Worm (Caenorhabditis elegans) whole organism, L2 larva: ENCODE measurements around the gene set-6.

Experiments
- C34F6.9 ChIP-seq: fragments of 150-350 bp; optimal IDR thresholded peaks from 2 replicates; lab custom pipeline; 2014; ENCODE audit warnings: missing biosample characterization, missing genetic modification characterization
- F13H6.1 ChIP-seq: sonication (generic microtip); optimal IDR thresholded peaks from 2 replicates; lab custom pipeline; 2016; ENCODE audit warnings: missing genetic modification characterization, missing compliant biosample characterization
- R02D3.7 ChIP-seq: fragments of 150-350 bp; optimal IDR thresholded peaks from 2 replicates; lab custom pipeline; 2014; ENCODE audit warnings: missing biosample characterization, missing genetic modification characterization
- Y55F3AM.14 ChIP-seq: fragments of 200-800 bp; sonication (Bioruptor generic); optimal IDR thresholded peaks from 2 replicates; lab custom pipeline; 2018; ENCODE audit warnings: mild to moderate bottlenecking, missing genetic modification characterization, missing compliant biosample characterization
- alr-1 ChIP-seq: fragments of 150-350 bp; optimal IDR thresholded peaks from 2 replicates; lab custom pipeline; 2014; ENCODE audit warnings: missing biosample characterization, missing genetic modification characterization
- aly-2 ChIP-seq: fragments of 150-350 bp; optimal IDR thresholded peaks from 2 replicates; lab custom pipeline; 2014; ENCODE audit warnings: missing biosample characterization, missing genetic modification characterization
- ceh-16 ChIP-seq: fragments of 150-350 bp; optimal IDR thresholded peaks from 2 replicates; lab custom pipeline; 2014; ENCODE audit warnings: missing biosample characterization, missing genetic modification characterization
- ceh-82 ChIP-seq: fragments of 150-350 bp; optimal IDR thresholded peaks from 2 replicates; lab custom pipeline; 2014; ENCODE audit warnings: missing biosample characterization, missing genetic modification characterization
- crh-2 ChIP-seq: sonication (generic microtip); optimal IDR thresholded peaks from 2 replicates; lab custom pipeline; 2017; ENCODE audit warnings: missing biosample characterization, missing genetic modification characterization
- dmd-4 ChIP-seq: sonication (generic microtip); optimal IDR thresholded peaks from 2 replicates; lab custom pipeline; 2017; ENCODE audit warnings: missing biosample characterization, missing genetic modification characterization
- egl-27 ChIP-seq: sonication (generic microtip); optimal IDR thresholded peaks from 3 replicates; lab custom pipeline; 2017; ENCODE audit warnings: missing biosample characterization, missing genetic modification reagents, missing genetic modification characterization
- elt-3 ChIP-seq: sonication (generic microtip); optimal IDR thresholded peaks from 2 replicates; lab custom pipeline; 2017; ENCODE audit warnings: missing biosample characterization, missing genetic modification characterization
- fos-1 ChIP-seq: fragments of 150-350 bp; optimal IDR thresholded peaks from 2 replicates; lab custom pipeline; 2014; ENCODE audit warnings: missing biosample characterization, missing genetic modification characterization
- gmeb-1 ChIP-seq: fragments of 150-350 bp; optimal IDR thresholded peaks from 2 replicates; lab custom pipeline; 2014; ENCODE audit warnings: missing biosample characterization, missing genetic modification characterization
- lin-13 ChIP-seq: fragments of 150-350 bp; optimal IDR thresholded peaks from 2 replicates; lab custom pipeline; 2014; ENCODE audit warnings: missing biosample characterization, missing genetic modification reagents, missing genetic modification characterization
- lsy-2 ChIP-seq, 2 experiments: fragments of 150-350 bp in 1 of 2; sonication (generic microtip) in 1 of 2; optimal IDR thresholded peaks; 2 replicates each; lab custom pipeline; 2014 to 2017; ENCODE audit warnings: missing biosample characterization in 2 of 2, missing genetic modification characterization in 2 of 2
- mab-5 ChIP-seq: fragments of 150-350 bp; optimal IDR thresholded peaks from 2 replicates; lab custom pipeline; 2014; ENCODE audit warnings: missing biosample characterization, missing genetic modification characterization
- mbf-1 ChIP-seq: sonication (generic microtip); optimal IDR thresholded peaks from 2 replicates; lab custom pipeline; 2017; ENCODE audit warnings: missing biosample characterization, missing genetic modification characterization
- nhr-10 ChIP-seq: sonication (generic microtip); optimal IDR thresholded peaks from 2 replicates; lab custom pipeline; 2017; ENCODE audit warnings: missing biosample characterization, missing genetic modification characterization
- nhr-11 ChIP-seq: fragments of 150-350 bp; optimal IDR thresholded peaks from 2 replicates; lab custom pipeline; 2014; ENCODE audit warnings: missing biosample characterization, missing genetic modification characterization
- nhr-12 ChIP-seq: fragments of 150-350 bp; optimal IDR thresholded peaks from 2 replicates; lab custom pipeline; 2014; ENCODE audit warnings: missing biosample characterization, missing genetic modification characterization
- nhr-129 ChIP-seq: fragments of 150-350 bp; optimal IDR thresholded peaks from 2 replicates; lab custom pipeline; 2014; ENCODE audit warnings: missing biosample characterization, missing genetic modification characterization
- nhr-21 ChIP-seq: fragments of 150-350 bp; optimal IDR thresholded peaks from 2 replicates; lab custom pipeline; 2014; ENCODE audit warnings: missing biosample characterization, missing genetic modification characterization
- nhr-23 ChIP-seq: fragments of 150-350 bp; optimal IDR thresholded peaks from 2 replicates; lab custom pipeline; 2014; ENCODE audit warnings: missing biosample characterization, missing genetic modification reagents, missing genetic modification characterization
- nhr-237 ChIP-seq: fragments of 150-350 bp; optimal IDR thresholded peaks from 2 replicates; lab custom pipeline; 2014; ENCODE audit warnings: missing biosample characterization, missing genetic modification characterization
- nhr-25 ChIP-seq: fragments of 150-350 bp; sonication (generic microtip); optimal IDR thresholded peaks from 3 replicates; lab custom pipeline; 2014; ENCODE audit warnings: missing biosample characterization, missing genetic modification characterization
- peb-1 ChIP-seq: fragments of 150-350 bp; optimal IDR thresholded peaks from 2 replicates; lab custom pipeline; 2014; ENCODE audit warnings: missing biosample characterization, missing genetic modification characterization
- sem-4 ChIP-seq: fragments of 150-350 bp; optimal IDR thresholded peaks from 2 replicates; lab custom pipeline; 2014; ENCODE audit warnings: missing biosample characterization, missing genetic modification reagents, missing genetic modification characterization
- skn-1 ChIP-seq: sonication (generic microtip); optimal IDR thresholded peaks from 2 replicates; lab custom pipeline; 2017; ENCODE audit warnings: missing biosample characterization, missing genetic modification characterization
- sma-3 ChIP-seq: sonication (generic microtip); optimal IDR thresholded peaks from 2 replicates; lab custom pipeline; 2016; ENCODE audit warnings: missing genetic modification reagents, missing genetic modification characterization, missing compliant biosample characterization
- sma-9 ChIP-seq, 2 experiments: fragments of 150-350 bp in 1 of 2; sonication (generic microtip) in 1 of 2; optimal IDR thresholded peaks; 2 replicates each; lab custom pipeline; 2014 to 2016; ENCODE audit warnings: missing genetic modification characterization in 2 of 2, mild to moderate bottlenecking in 1 of 2, missing biosample characterization in 1 of 2, missing compliant biosample characterization in 1 of 2, missing genetic modification reagents in 1 of 2, moderate library complexity in 1 of 2
- snpc-4 ChIP-seq: fragments of 150-350 bp; optimal IDR thresholded peaks from 2 replicates; lab custom pipeline; 2014; ENCODE audit warnings: missing biosample characterization, missing genetic modification characterization
- unc-55 ChIP-seq: fragments of 150-350 bp; sonication (generic microtip); optimal IDR thresholded peaks from 3 replicates; lab custom pipeline; 2014; ENCODE audit warnings: missing biosample characterization, missing genetic modification reagents, missing genetic modification characterization
- zag-1 ChIP-seq: fragments of 150-350 bp; optimal IDR thresholded peaks from 2 replicates; lab custom pipeline; 2014; ENCODE audit warnings: missing biosample characterization, missing genetic modification characterization
- ztf-1 ChIP-seq: fragments of 200-800 bp; sonication (Bioruptor generic); conservative IDR thresholded peaks from 2 replicates; pipeline ENCODE4 v1.3.6; 2022; ENCODE audit warnings: missing genetic modification characterization, missing compliant biosample characterization
- ztf-4 ChIP-seq: fragments of 150-350 bp; optimal IDR thresholded peaks from 2 replicates; lab custom pipeline; 2014; ENCODE audit warnings: missing biosample characterization, missing genetic modification characterization

set-6 gene

DNA sequence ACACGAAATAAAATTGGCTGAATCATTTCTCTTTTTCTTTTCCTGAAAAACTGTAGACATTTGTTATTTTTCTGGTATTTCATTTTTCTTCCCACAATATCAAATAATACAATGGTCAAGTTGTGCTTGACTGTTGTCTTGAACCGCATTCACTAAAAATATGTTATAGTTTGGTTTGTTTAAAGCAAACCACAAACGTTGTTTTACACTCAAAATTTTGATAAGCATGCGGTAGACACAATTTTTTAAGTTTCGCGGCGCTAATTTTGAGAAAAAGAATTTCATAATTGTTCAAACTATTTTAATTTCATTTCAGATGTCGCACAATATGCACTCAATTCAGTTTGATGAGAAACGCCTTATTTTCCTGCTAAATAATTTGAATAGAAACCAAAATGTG, 19.4 kb downstream of the set-6 start, which contains the start of gene T08D10.3:
T08D10.3 (plus strand) TSS at position 301 of the 400 bp plus-strand sequence.
- no peak for TF ChIP-seq snpc-4 (tag; lab: Kevin White, UChicago)
- no peak for TF ChIP-seq mab-5 (tag; lab: Kevin White, UChicago)
- TF ChIP-seq nhr-237 (tag; lab: Kevin White, UChicago) = no peak
- no peak for TF ChIP-seq nhr-12
- TF ChIP-seq gmeb-1 (tag; lab: Kevin White, UChicago) = no peak
- TF ChIP-seq alr-1 (tag; lab: Kevin White, UChicago) = no peak
- TF ChIP-seq mbf-1 (tag; lab: Kevin White, UChicago) = no peak
- no peak for TF ChIP-seq F13H6.1 (tag; lab: Kevin White, UChicago)
- no peak for TF ChIP-seq elt-3 (tag; lab: Kevin White, UChicago)
- TF ChIP-seq ztf-1 (GFP tag; lab: Robert Waterston, UW) = no peak
- no peak for TF ChIP-seq crh-2 (tag; lab: Kevin White, UChicago)
- TF ChIP-seq egl-27 = no peak
- TF ChIP-seq unc-55 (GFP tag; lab: Kevin White, UChicago) = no peak
- TF ChIP-seq nhr-23 (tag; lab: Kevin White, UChicago) = no peak
- TF ChIP-seq fos-1 = no peak
- no peak for TF ChIP-seq zag-1 (tag; lab: Kevin White, UChicago)
- no peak for TF ChIP-seq ztf-4 (tag; lab: Kevin White, UChicago)
- no peak for TF ChIP-seq peb-1 (tag; lab: Kevin White, UChicago)

DNA sequence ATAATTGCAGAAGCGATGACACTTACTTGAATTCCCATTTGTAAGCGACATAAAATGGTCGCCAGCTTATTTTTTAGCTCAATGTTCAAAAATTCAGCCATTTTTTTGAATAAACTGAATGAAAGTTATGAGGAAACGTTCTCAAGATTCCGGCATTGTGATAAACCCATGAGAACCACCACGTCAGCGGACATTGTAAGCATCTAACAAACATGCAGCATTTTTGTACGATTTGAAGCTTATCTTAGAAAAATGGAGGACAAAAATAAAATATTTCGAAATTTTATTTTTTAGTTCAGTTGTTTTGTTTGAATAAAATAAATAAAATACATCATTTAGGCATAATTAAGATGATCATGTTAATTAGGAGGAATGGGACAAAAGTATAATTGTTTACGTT, 21.2 kb downstream of the set-6 start, which contains the start of gene T08D10.4:
T08D10.4 (minus strand) TSS at position 101 of the 400 bp plus-strand sequence.
- TF ChIP-seq ztf-1 (GFP tag; lab: Robert Waterston, UW) (no peak), elt-3 (tag; lab: Kevin White, UChicago) (no peak), R02D3.7 (no peak), ceh-82 (tag; lab: Kevin White, UChicago) (no peak), snpc-4 (tag; lab: Kevin White, UChicago) (no peak), nhr-11 (tag; lab: Kevin White, UChicago) (no peak), nhr-25 (tag; lab: Kevin White, UChicago) (no peak), aly-2 (tag; lab: Kevin White, UChicago) (no peak), egl-27 (no peak)

DNA sequence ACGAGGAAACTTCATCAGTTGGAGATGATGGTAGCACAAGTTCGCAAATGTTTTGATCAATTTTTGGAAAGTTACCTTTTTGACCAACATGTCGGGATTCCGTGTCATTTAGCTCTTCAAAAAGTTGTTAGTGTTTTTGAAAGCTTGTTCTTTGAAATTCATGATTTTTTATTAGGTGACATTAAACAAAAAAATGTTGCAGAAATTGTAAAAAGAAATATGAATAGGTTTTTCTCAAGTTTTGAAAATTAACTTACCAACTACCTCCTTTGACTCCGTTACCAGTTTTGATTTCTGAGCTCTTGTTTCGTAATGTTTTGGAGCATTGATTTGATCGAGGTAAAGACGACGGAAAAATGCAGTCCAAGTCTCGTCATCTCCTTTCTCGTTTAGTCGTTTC, 22.4 kb downstream of the set-6 start:
- TF ChIP-seq sma-3 (GFP tag; lab: Kevin White, UChicago) (no peak), lsy-2 (tag; optimal IDR thresholded peaks at IDR 0.05; lab: Kevin White, UChicago) (no peak), nhr-23 (tag; lab: Kevin White, UChicago) (no peak), nhr-10 (no peak), egl-27 (no peak), ztf-1 (GFP tag; lab: Robert Waterston, UW) (no peak), Y55F3AM.14 (GFP tag; lab: Kevin White, UChicago) (no peak), mab-5 (tag; lab: Kevin White, UChicago) (no peak), lin-13 (GFP tag; lab: Kevin White, UChicago) (no peak), aly-2 (tag; lab: Kevin White, UChicago) (no peak)

DNA sequence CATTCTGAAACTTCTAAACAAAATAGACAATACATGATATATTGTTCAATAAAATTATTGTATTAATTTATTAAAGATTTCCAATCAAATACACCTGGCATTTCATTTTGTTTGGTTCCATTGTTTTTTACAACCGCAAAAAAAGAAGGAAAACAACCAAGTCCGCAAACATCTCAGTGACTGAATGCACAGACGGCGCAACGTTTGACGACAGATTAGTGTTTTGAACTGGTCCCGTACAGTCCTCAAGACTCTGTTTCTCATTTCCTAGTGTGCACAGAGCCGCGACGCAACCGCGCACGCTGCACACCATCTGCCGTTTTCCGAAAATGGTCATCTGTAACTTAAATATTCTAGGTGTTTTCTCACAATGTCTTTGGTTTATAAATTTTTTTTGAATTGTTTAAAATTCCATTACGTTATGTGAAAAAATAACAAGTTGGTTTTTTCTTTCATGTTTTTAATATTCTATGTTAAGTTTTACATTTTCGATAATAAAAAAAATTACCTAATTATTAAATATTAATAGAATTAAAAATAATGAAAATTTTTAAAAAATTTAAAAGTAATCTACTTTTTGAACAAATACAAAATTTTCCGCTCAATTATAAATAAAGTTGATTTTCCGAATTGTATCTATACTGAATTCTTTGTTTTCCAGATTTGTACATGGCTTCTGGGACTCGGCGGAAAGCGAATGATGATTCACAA, 26.1 kb downstream of the set-6 start, which contains the start of gene lsd-1:
lsd-1 (plus strand) TSS at position 661 of the 711 bp plus-strand sequence.
- TF ChIP-seq crh-2 (tag; lab: Kevin White, UChicago) = no peak
- TF ChIP-seq nhr-237 (tag; lab: Kevin White, UChicago) = no peak
- no peak for TF ChIP-seq gmeb-1 (tag; lab: Kevin White, UChicago)
- TF ChIP-seq mab-5 (tag; lab: Kevin White, UChicago) = no peak
- peak; percentile 22 for TF ChIP-seq sem-4 (tag; lab: Kevin White, UChicago)
- no peak for TF ChIP-seq nhr-21 (tag; lab: Kevin White, UChicago)
- TF ChIP-seq dmd-4 = no peak
- TF ChIP-seq nhr-23 (tag; lab: Kevin White, UChicago) = no peak
- peak; percentile 2 for TF ChIP-seq lin-13 (GFP tag; lab: Kevin White, UChicago)
- no peak for TF ChIP-seq nhr-11 (tag; lab: Kevin White, UChicago)
- TF ChIP-seq fos-1 = no peak
- no peak for TF ChIP-seq skn-1 (tag; lab: Kevin White, UChicago)
- TF ChIP-seq F13H6.1 (tag; lab: Kevin White, UChicago) = peak; percentile 37
- peak; percentile 31 for TF ChIP-seq C34F6.9 (tag; lab: Kevin White, UChicago)
- TF ChIP-seq sma-3 (GFP tag; lab: Kevin White, UChicago) = peak; percentile 4
- TF ChIP-seq ceh-82 (tag; lab: Kevin White, UChicago) = no peak
- no peak for TF ChIP-seq nhr-129 (tag; lab: Kevin White, UChicago)
- no peak for TF ChIP-seq alr-1 (tag; lab: Kevin White, UChicago)
- peak; percentile 47 for TF ChIP-seq sma-9 (GFP tag; optimal IDR thresholded peaks at IDR 0.05; lab: Kevin White, UChicago)
- TF ChIP-seq sma-9 (tag; optimal IDR thresholded peaks at IDR 0.05; lab: Kevin White, UChicago) = no peak
- TF ChIP-seq ceh-16 (tag; lab: Kevin White, UChicago) = no peak
